Worm (Caenorhabditis elegans): ENCODE data around the gene Y54G2A.49.

DNA sequence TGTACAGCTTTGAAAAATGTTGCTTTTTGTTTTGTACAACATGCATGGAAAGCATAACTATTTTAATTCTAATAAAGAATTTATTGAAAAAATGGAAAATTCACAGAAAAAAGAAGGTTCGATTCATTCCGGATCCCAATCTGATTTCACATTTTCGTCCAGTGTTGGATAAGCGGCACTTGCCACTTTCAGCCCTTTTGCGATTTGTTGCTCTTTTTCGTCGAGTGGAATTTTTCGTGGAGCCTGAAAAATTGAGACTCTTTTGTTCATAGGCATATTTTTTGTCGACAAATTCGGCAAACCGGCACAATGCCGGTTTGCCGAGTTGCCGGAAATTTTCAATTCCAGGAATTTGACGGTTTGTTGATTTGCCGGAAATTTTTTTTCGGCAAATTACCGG is 1.4 kb downstream of the Y54G2A.49 start:
- TF ChIP-seq lin-13 (GFP tag; optimal IDR thresholded peaks at IDR 0.05) (no peak), zip-11 (GFP tag; IDR thresholded peaks at IDR 0.05) (no peak), nhr-237 (tag; optimal IDR thresholded peaks at IDR 0.05) (no peak)

Measured in whole organism, L4 larva.